Fruit fly (Drosophila melanogaster): ENCODE data around the gene Fum4.

- no peak for TF ChIP-seq Snoo (tag; optimal IDR thresholded peaks at IDR 0.05)
- TF ChIP-seq CG13204 (GFP tag; optimal IDR thresholded peaks at IDR 0.05), result no peak
- TF ChIP-seq CG32121 (GFP tag; IDR thresholded peaks at IDR 0.05), result no peak
- TF ChIP-seq CG12605 (GFP tag; IDR thresholded peaks at IDR 0.05), result no peak
Observed at dm6 chr2L:10210631-10211557, 19.6 kb upstream of the Fum4 start, which contains the start of the genes CG5727 and ath.

Measured in whole organism, pupa.